Worm (Caenorhabditis elegans) whole organism, L3 larva: Measurements from ENCODE around the gene Y69A2AR.16.

Experiments
- ceh-16 ChIP-seq: sonication (generic microtip); optimal IDR thresholded peaks from 2 replicates; lab custom pipeline; 2017; ENCODE audit warnings: missing biosample characterization, missing genetic modification characterization
- daf-12 ChIP-seq: fragments of 150-350 bp; optimal IDR thresholded peaks from 2 replicates; lab custom pipeline; 2014; ENCODE audit warnings: missing biosample characterization, missing genetic modification reagents, missing genetic modification characterization
- elt-3 ChIP-seq, 3 experiments: fragments of 150-350 bp in 1 of 3; sonication (generic microtip) in 2 of 3; optimal IDR thresholded peaks; 2 replicates in 2 of 3; 4 replicates in 1 of 3; lab custom pipeline; 2014 to 2017; ENCODE audit warnings: missing biosample characterization in 3 of 3, missing genetic modification characterization in 3 of 3
- pha-4 ChIP-seq: fragments of 150-350 bp; optimal IDR thresholded peaks from 2 replicates; lab custom pipeline; 2014; ENCODE audit warnings: missing biosample characterization, missing genetic modification reagents, missing genetic modification characterization
- sea-2 ChIP-seq: fragments of 150-350 bp; sonication (generic microtip); optimal IDR thresholded peaks from 4 replicates; lab custom pipeline; 2014; ENCODE audit warnings: missing biosample characterization, missing genetic modification reagents, missing genetic modification characterization

DNA sequence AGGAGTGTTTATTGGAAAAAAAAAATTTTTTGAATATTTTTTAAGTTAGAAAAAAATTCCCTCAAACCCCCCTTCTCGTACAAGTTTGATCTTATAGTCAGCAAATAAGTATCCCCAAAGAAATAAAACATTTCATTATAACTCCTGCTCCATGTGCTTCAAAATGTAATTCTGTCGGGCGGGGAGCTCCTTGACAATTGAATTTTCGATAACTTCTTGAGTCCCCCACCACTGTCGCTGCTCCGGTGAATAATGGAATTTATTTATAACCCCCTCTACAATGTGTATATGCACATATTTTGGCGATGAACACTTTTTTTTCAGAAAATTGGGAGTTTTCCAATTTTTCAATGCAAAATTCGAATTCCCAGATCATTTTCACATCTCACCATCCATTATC, 40.1 kb downstream of the Y69A2AR.16 start:
- TF ChIP-seq sea-2 (GFP tag; lab: Kevin White, UChicago): no peak
- no peak for TF ChIP-seq elt-3 (tag; optimal IDR thresholded peaks at IDR 0.05; lab: Kevin White, UChicago)
- no peak for TF ChIP-seq ceh-16 (tag; lab: Kevin White, UChicago)
- no peak for TF ChIP-seq pha-4 (tag; lab: Kevin White, UChicago)
- TF ChIP-seq daf-12: no peak
